Worm (Caenorhabditis elegans): Measurements from ENCODE around the gene trim-21.

Gene trim-21

DNA sequence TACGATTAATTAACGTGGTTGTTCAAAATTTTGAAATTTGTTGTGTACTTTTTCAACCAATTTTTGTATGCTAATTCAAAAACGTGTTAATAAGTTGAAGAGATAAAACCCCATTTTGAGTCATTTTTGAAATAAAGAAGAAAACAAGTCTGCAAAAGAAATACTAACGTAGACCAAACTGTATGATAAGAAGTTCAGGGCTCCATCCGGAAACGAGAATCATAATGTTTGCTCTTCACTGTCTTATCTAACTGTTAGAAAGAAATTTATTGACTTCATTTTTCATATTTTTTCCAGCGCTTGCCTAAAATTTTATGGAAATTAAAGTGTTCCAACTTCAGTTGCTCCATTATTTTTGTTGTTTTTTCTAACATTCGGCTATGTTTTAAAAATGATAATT is 7.1 kb downstream of the trim-21 start:
- TF ChIP-seq ets-4 (tag; optimal IDR thresholded peaks at IDR 0.05), result no peak
- no peak for TF ChIP-seq che-1 (tag; optimal IDR thresholded peaks at IDR 0.05)
- no peak for TF ChIP-seq ztf-16 (tag; optimal IDR thresholded peaks at IDR 0.05)
- no peak for TF ChIP-seq pros-1 (tag; optimal IDR thresholded peaks at IDR 0.05)
- TF ChIP-seq T23F11.4 (GFP tag; optimal IDR thresholded peaks at IDR 0.05), result no peak
- TF ChIP-seq ceh-48 (tag; optimal IDR thresholded peaks at IDR 0.05), result no peak

DNA sequence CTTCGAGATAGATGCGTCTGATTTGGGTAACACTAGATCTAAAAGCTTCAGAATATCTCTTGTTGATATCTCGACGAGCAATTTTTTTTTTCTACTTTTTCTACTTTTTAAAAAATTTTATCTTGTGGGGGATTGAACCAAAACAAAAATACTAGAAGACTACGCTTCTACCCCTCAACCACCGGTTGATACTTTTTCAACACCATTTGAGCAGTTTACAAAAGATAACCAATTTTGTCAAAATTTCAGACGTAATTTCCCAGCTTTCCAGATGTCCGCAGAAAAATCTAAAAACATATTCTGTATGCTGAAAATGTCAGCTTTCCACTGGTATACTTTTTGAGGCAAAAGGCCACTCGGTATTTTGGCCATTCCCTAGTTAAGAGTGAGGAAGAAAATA is 8.1 kb downstream of the trim-21 start:
- TF ChIP-seq ceh-19 (GFP tag; optimal IDR thresholded peaks at IDR 0.05) (no peak), K02D7.2 (tag; optimal IDR thresholded peaks at IDR 0.05) (no peak), C08G9.2 (tag; optimal IDR thresholded peaks at IDR 0.05) (no peak), ama-1 (optimal IDR thresholded peaks at IDR 0.05) (no peak), F13H6.1 (tag; optimal IDR thresholded peaks at IDR 0.05) (no peak), fkh-10 (GFP tag; optimal IDR thresholded peaks at IDR 0.05) (no peak), nhr-11 (tag; optimal IDR thresholded peaks at IDR 0.05) (no peak), hlh-30 (tag; optimal IDR thresholded peaks at IDR 0.05; ENCODE audit: insufficient read depth) (no peak), hlh-6 (tag; optimal IDR thresholded peaks at IDR 0.05) (no peak), K09A11.1 (tag; optimal IDR thresholded peaks at IDR 0.05; ENCODE audit: insufficient read depth) (no peak), ceh-9 (tag; optimal IDR thresholded peaks at IDR 0.05) (no peak), pat-9 (tag; optimal IDR thresholded peaks at IDR 0.05) (no peak), sdc-2 (tag; optimal IDR thresholded peaks at IDR 0.05) (no peak), ceh-30 (tag; optimal IDR thresholded peaks at IDR 0.05) (no peak), fkh-6 (tag; optimal IDR thresholded peaks at IDR 0.05) (no peak)

DNA sequence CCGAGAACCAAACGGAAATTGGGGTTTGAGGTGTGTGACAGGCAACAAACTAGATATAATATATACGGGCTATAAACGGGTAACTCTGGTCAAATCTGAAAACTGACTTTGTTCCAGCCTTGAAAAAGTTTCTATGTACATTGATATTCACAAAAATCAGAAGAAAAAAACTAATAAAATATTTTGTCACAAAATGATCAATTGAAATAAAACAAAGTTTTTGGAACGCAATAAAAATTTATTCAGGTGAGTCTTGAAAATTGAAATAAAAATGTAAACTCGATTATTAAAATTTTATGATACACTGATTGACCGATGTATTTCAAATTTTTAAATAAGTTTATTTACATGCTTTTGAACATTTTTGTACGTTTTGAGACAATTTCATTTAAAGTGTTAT is 10.3 kb downstream of the trim-21 start, which contains the start of gene B0281.6:
Gene B0281.6, minus strand, starts transcription at position 101 of the 400 bp plus-strand sequence.
- TF ChIP-seq hlh-13 (GFP tag; optimal IDR thresholded peaks at IDR 0.05) (no peak), ceh-22 (tag; optimal IDR thresholded peaks at IDR 0.05) (no peak), fkh-6 (tag; optimal IDR thresholded peaks at IDR 0.05) (no peak), pax-1 (tag; optimal IDR thresholded peaks at IDR 0.05) (no peak), npax-4 (tag; optimal IDR thresholded peaks at IDR 0.05) (no peak), pag-3 (tag; optimal IDR thresholded peaks at IDR 0.05; ENCODE audit: borderline replicate concordance) (no peak), fax-1 (tag; optimal IDR thresholded peaks at IDR 0.05) (no peak), sdc-2 (tag; optimal IDR thresholded peaks at IDR 0.05) (no peak), ceh-2 (tag; optimal IDR thresholded peaks at IDR 0.05) (no peak), pqm-1 (tag; optimal IDR thresholded peaks at IDR 0.05) (no peak), ceh-34 (tag; optimal IDR thresholded peaks at IDR 0.05) (no peak), Y22D7AL.16 (tag; optimal IDR thresholded peaks at IDR 0.05) (no peak), lin-11 (tag; optimal IDR thresholded peaks at IDR 0.05) (no peak), K02D7.2 (tag; optimal IDR thresholded peaks at IDR 0.05) (no peak), ceh-31 (tag; optimal IDR thresholded peaks at IDR 0.05) (no peak), madf-2 (tag; optimal IDR thresholded peaks at IDR 0.05) (no peak), eyg-1 (tag; optimal IDR thresholded peaks at IDR 0.05) (no peak), ahr-1 (tag; optimal IDR thresholded peaks at IDR 0.05) (no peak)

DNA sequence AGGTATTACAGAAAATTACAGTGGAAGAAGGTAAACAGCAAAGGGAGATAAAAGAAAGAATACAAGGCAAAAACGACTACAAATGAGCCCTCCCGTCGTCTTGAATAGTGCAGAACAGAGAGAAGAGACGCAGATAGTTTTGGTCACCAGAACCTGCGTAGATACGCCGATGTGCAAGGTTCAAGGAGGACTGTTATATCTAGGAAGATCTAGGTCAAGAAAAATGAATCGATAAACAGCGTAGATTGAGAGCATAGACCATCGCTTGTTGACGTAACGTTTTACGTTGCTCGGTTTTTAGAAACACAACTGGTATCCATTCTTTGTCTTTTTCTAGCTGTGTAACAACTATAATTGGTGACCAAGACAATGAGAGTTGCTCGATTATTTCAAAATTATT is 11.8 kb downstream of the trim-21 start, which contains the start of gene B0281.5:
Gene B0281.5, minus strand, starts transcription at position 101 of the 400 bp plus-strand sequence.
- TF ChIP-seq elt-4 (tag; optimal IDR thresholded peaks at IDR 0.05), result no peak
- no peak for TF ChIP-seq pha-4 (tag; optimal IDR thresholded peaks at IDR 0.05)
- no peak for TF ChIP-seq unc-86 (tag; optimal IDR thresholded peaks at IDR 0.05)
- no peak for TF ChIP-seq odd-2 (tag; optimal IDR thresholded peaks at IDR 0.05)
- TF ChIP-seq unc-3 (GFP tag; conservative IDR thresholded peaks at IDR 0.05), result no peak
- no peak for TF ChIP-seq unc-3 (tag; optimal IDR thresholded peaks at IDR 0.05)
- TF ChIP-seq tbx-2 (tag; optimal IDR thresholded peaks at IDR 0.05), result no peak
- no peak for TF ChIP-seq ceh-48 (tag; optimal IDR thresholded peaks at IDR 0.05)
- TF ChIP-seq pha-2 (tag; optimal IDR thresholded peaks at IDR 0.05), result no peak
- no peak for TF ChIP-seq pqm-1 (tag; optimal IDR thresholded peaks at IDR 0.05)
- TF ChIP-seq K09A11.1 (tag; optimal IDR thresholded peaks at IDR 0.05; ENCODE audit: insufficient read depth), result no peak
- TF ChIP-seq pax-1 (tag; optimal IDR thresholded peaks at IDR 0.05), result no peak
- no peak for TF ChIP-seq lim-6 (tag; optimal IDR thresholded peaks at IDR 0.05)
- TF ChIP-seq hlh-8 (tag; optimal IDR thresholded peaks at IDR 0.05), result no peak
- TF ChIP-seq dve-1 (tag; optimal IDR thresholded peaks at IDR 0.05), result no peak
- no peak for TF ChIP-seq nfya-1 (tag; optimal IDR thresholded peaks at IDR 0.05)

Measured in whole organism, late embryonic.